Fruit fly (Drosophila melanogaster) whole organism, embryonic: ENCODE measurements around the gene PGAP2.

Experiments used
- Asciz ChIP-seq: fragments of 200-800 bp; sonication (Bioruptor generic); optimal IDR thresholded peaks from 2 replicates; lab custom pipeline; 2017; ENCODE audit warnings: missing biosample characterization, mild to moderate bottlenecking, missing genetic modification characterization, missing genetic modification reagents
- Blimp-1 ChIP-seq: fragments of 200-800 bp; sonication (Bioruptor generic); optimal IDR thresholded peaks from 3 replicates; lab custom pipeline; 2018; ENCODE audit warnings: missing biosample characterization, missing genetic modification characterization, mild to moderate bottlenecking, moderate library complexity, missing genetic modification reagents
- CG10147 ChIP-seq: fragments of 200-800 bp; sonication (Bioruptor generic); optimal IDR thresholded peaks from 2 replicates; lab custom pipeline; 2019; ENCODE audit warnings: missing biosample characterization, mild to moderate bottlenecking, missing genetic modification characterization, moderate library complexity
- CG10267 ChIP-seq: fragments of 200-800 bp; sonication (Bioruptor generic); optimal IDR thresholded peaks from 2 replicates; lab custom pipeline; 2018; ENCODE audit warnings: missing biosample characterization, mild to moderate bottlenecking, missing genetic modification characterization, moderate library complexity
- CG10959 ChIP-seq: fragments of 200-800 bp; sonication (Bioruptor generic); IDR thresholded peaks from 2 replicates; pipeline ENCODE4 v1.3.6; 2022; ENCODE audit warnings: missing biosample characterization, missing genetic modification characterization
- CG12299 ChIP-seq: fragments of 200-800 bp; sonication (Bioruptor generic); optimal IDR thresholded peaks from 2 replicates; lab custom pipeline; 2018; ENCODE audit warnings: missing biosample characterization, mild to moderate bottlenecking, missing genetic modification characterization
- CG12659 ChIP-seq: fragments of 200-800 bp; sonication (Bioruptor generic); optimal IDR thresholded peaks from 3 replicates; lab custom pipeline; 2017; ENCODE audit warnings: mild to moderate bottlenecking, missing biosample characterization, missing genetic modification reagents, missing genetic modification characterization
- CG13894 ChIP-seq: fragments of 200-800 bp; sonication (Bioruptor generic); optimal IDR thresholded peaks from 3 replicates; lab custom pipeline; 2018; ENCODE audit warnings: missing biosample characterization, mild to moderate bottlenecking, missing genetic modification characterization, moderate library complexity
- CG15514 ChIP-seq: fragments of 200-800 bp; sonication (Bioruptor generic); optimal IDR thresholded peaks from 3 replicates; lab custom pipeline; 2017; ENCODE audit warnings: missing biosample characterization, missing genetic modification characterization, mild to moderate bottlenecking, moderate library complexity, missing genetic modification reagents
- CG16779 ChIP-seq: fragments of 200-800 bp; sonication (Bioruptor generic); IDR thresholded peaks from 2 replicates; pipeline ENCODE4 v1.3.6; 2022; ENCODE audit warnings: missing biosample characterization, missing genetic modification characterization
- CG16815 ChIP-seq: fragments of 200-800 bp; sonication (Bioruptor generic); optimal IDR thresholded peaks from 3 replicates; lab custom pipeline; 2017; ENCODE audit warnings: missing biosample characterization, mild to moderate bottlenecking, missing genetic modification characterization
- CG17359 ChIP-seq: fragments of 200-800 bp; sonication (Bioruptor generic); optimal IDR thresholded peaks from 3 replicates; lab custom pipeline; 2018; ENCODE audit warnings: missing biosample characterization, mild to moderate bottlenecking, missing genetic modification characterization, moderate library complexity
- CG17612 ChIP-seq: fragments of 200-800 bp; sonication (Bioruptor generic); IDR thresholded peaks from 2 replicates; pipeline ENCODE4 v1.3.6; 2022; ENCODE audit warnings: missing biosample characterization, missing genetic modification characterization
- CG17802 ChIP-seq: fragments of 200-800 bp; sonication (Bioruptor generic); optimal IDR thresholded peaks from 2 replicates; lab custom pipeline; 2018; ENCODE audit warnings: missing biosample characterization, mild to moderate bottlenecking, missing genetic modification characterization, moderate library complexity
- CG1792 ChIP-seq: fragments of 200-800 bp; sonication (Bioruptor generic); optimal IDR thresholded peaks from 2 replicates; lab custom pipeline; 2016; ENCODE audit warnings: missing biosample characterization, missing genetic modification characterization
- CG18476 ChIP-seq: fragments of 200-800 bp; sonication (Bioruptor generic); optimal IDR thresholded peaks from 2 replicates; lab custom pipeline; 2016; ENCODE audit warnings: missing biosample characterization, mild to moderate bottlenecking, missing genetic modification characterization
- CG2120 ChIP-seq: fragments of 200-800 bp; sonication (Bioruptor generic); optimal IDR thresholded peaks from 3 replicates; lab custom pipeline; 2016; ENCODE audit warnings: missing biosample characterization, missing genetic modification characterization
- CG2199 ChIP-seq: fragments of 200-800 bp; sonication (Bioruptor generic); IDR thresholded peaks from 3 replicates; pipeline ENCODE4 v1.3.6; 2022; ENCODE audit warnings: missing biosample characterization, missing genetic modification characterization
- CG2875 ChIP-seq: fragments of 200-800 bp; sonication (Bioruptor generic); optimal IDR thresholded peaks from 2 replicates; lab custom pipeline; 2017; ENCODE audit warnings: missing biosample characterization, mild to moderate bottlenecking, missing genetic modification characterization, missing genetic modification reagents
- CG30020 ChIP-seq: fragments of 200-800 bp; optimal IDR thresholded peaks from 2 replicates; lab custom pipeline; 2019; ENCODE audit warnings: missing biosample characterization, mild to moderate bottlenecking, missing genetic modification characterization, moderate library complexity
- CG3281 ChIP-seq: fragments of 200-800 bp; sonication (Bioruptor generic); optimal IDR thresholded peaks from 3 replicates; lab custom pipeline; 2017; ENCODE audit warnings: missing biosample characterization, mild to moderate bottlenecking, missing genetic modification characterization
- CG3407 ChIP-seq: fragments of 200-800 bp; sonication (Bioruptor generic); optimal IDR thresholded peaks from 2 replicates; lab custom pipeline; 2018; ENCODE audit warnings: missing biosample characterization, mild to moderate bottlenecking, missing genetic modification characterization
- CG4730 ChIP-seq: fragments of 200-800 bp; sonication (Bioruptor generic); IDR thresholded peaks from 2 replicates; pipeline ENCODE4 v1.3.6; 2022; ENCODE audit warnings: missing biosample characterization, missing genetic modification characterization
- CG5245 ChIP-seq: fragments of 200-800 bp; sonication (Bioruptor generic); optimal IDR thresholded peaks from 3 replicates; lab custom pipeline; 2016; ENCODE audit warnings: missing biosample characterization, missing genetic modification characterization
- CG8765 ChIP-seq: fragments of 200-800 bp; sonication (Bioruptor generic); IDR thresholded peaks from 2 replicates; pipeline ENCODE4 v1.3.6; 2022; ENCODE audit warnings: missing biosample characterization, missing genetic modification characterization
- CG9437 ChIP-seq: fragments of 200-800 bp; sonication (Bioruptor generic); optimal IDR thresholded peaks from 2 replicates; lab custom pipeline; 2018; ENCODE audit warnings: missing biosample characterization, mild to moderate bottlenecking, missing genetic modification characterization
- Camta ChIP-seq: fragments of 200-800 bp; sonication (Bioruptor generic); optimal IDR thresholded peaks from 2 replicates; lab custom pipeline; 2016; ENCODE audit warnings: missing biosample characterization, missing genetic modification characterization
- CrebB ChIP-seq: fragments of 200-800 bp; sonication (Bioruptor generic); optimal IDR thresholded peaks from 3 replicates; lab custom pipeline; 2018; ENCODE audit warnings: missing biosample characterization, mild to moderate bottlenecking, missing genetic modification characterization
- D19A ChIP-seq: fragments of 200-800 bp; optimal IDR thresholded peaks from 3 replicates; lab custom pipeline; 2019; ENCODE audit warnings: missing biosample characterization, mild to moderate bottlenecking, missing genetic modification characterization, moderate library complexity
- Hr78 ChIP-seq, 2 experiments: fragments of 200-800 bp in 1 of 2; fragments of >200 bp in 1 of 2; sonication (Bioruptor generic) in 1 of 2; optimal IDR thresholded peaks; 2 replicates each; lab custom pipeline; 2017 to 2019; ENCODE audit warnings: missing biosample characterization in 2 of 2, missing genetic modification characterization in 2 of 2, mild to moderate bottlenecking in 1 of 2, moderate library complexity in 1 of 2
- Max ChIP-seq: fragments of 200-800 bp; sonication (Bioruptor generic); optimal IDR thresholded peaks from 2 replicates; lab custom pipeline; 2016; ENCODE audit warnings: missing biosample characterization, mild to moderate bottlenecking, missing genetic modification characterization
- NFAT ChIP-seq: fragments of 200-800 bp; sonication (Bioruptor generic); IDR thresholded peaks from 2 replicates; pipeline ENCODE4 v1.3.6; 2022; ENCODE audit warnings: missing biosample characterization, missing genetic modification characterization
- NK7.1 ChIP-seq: fragments of 200-800 bp; sonication (Bioruptor generic); optimal IDR thresholded peaks from 3 replicates; lab custom pipeline; 2016; ENCODE audit warnings: missing biosample characterization, missing genetic modification characterization
- Nf-YC ChIP-seq: fragments of 200-800 bp; optimal IDR thresholded peaks from 3 replicates; lab custom pipeline; 2019; ENCODE audit warnings: missing biosample characterization, mild to moderate bottlenecking, missing genetic modification characterization, moderate library complexity
- Optix ChIP-seq: fragments of 200-800 bp; sonication (Bioruptor generic); IDR thresholded peaks from 3 replicates; pipeline ENCODE4 v1.3.6; 2022; ENCODE audit warnings: missing biosample characterization, missing genetic modification characterization
- PHDP ChIP-seq: fragments of 200-800 bp; sonication (Bioruptor generic); optimal IDR thresholded peaks from 3 replicates; lab custom pipeline; 2018; ENCODE audit warnings: missing biosample characterization, mild to moderate bottlenecking, missing genetic modification characterization, moderate library complexity
- Ravus ChIP-seq: fragments of 200-800 bp; sonication (Bioruptor generic); IDR thresholded peaks from 2 replicates; pipeline ENCODE4 v1.3.6; 2022; ENCODE audit warnings: missing biosample characterization, missing genetic modification characterization
- Trl ChIP-seq, 3 experiments: fragments of >200 bp in 2 of 3; fragments of 200-800 bp in 1 of 3; sonication (Bioruptor generic) in 1 of 3; optimal IDR thresholded peaks; 2 replicates in 1 of 3; 3 replicates in 2 of 3; lab custom pipeline; 2016 to 2017; ENCODE audit warnings: missing biosample characterization in 1 of 3, missing genetic modification characterization in 1 of 3
- ab ChIP-seq: fragments of 200-800 bp; sonication (Bioruptor generic); optimal IDR thresholded peaks from 2 replicates; lab custom pipeline; 2016; ENCODE audit warnings: missing biosample characterization, missing genetic modification characterization
- danr ChIP-seq: fragments of 200-800 bp; sonication (Bioruptor generic); IDR thresholded peaks from 2 replicates; pipeline ENCODE4 v1.3.6; 2022; ENCODE audit warnings: missing biosample characterization, missing genetic modification characterization
- dati ChIP-seq: fragments of 200-800 bp; sonication (Bioruptor generic); IDR thresholded peaks from 2 replicates; pipeline ENCODE4 v1.3.6; 2022; ENCODE audit warnings: missing biosample characterization, missing genetic modification characterization
- lab ChIP-seq: fragments of 200-800 bp; sonication (Bioruptor generic); optimal IDR thresholded peaks from 3 replicates; lab custom pipeline; 2017; ENCODE audit warnings: missing biosample characterization, missing genetic modification characterization, mild to moderate bottlenecking, moderate library complexity, missing genetic modification reagents
- onecut ChIP-seq: fragments of 200-800 bp; sonication (Bioruptor generic); IDR thresholded peaks from 2 replicates; pipeline ENCODE4 v1.3.6; 2022; ENCODE audit warnings: missing biosample characterization, missing genetic modification characterization
- pfk ChIP-seq: fragments of 200-800 bp; sonication (Bioruptor generic); optimal IDR thresholded peaks from 2 replicates; lab custom pipeline; 2018; ENCODE audit warnings: missing biosample characterization, mild to moderate bottlenecking, missing genetic modification characterization, moderate library complexity
- repo ChIP-seq: fragments of 200-800 bp; sonication (Bioruptor generic); optimal IDR thresholded peaks from 2 replicates; lab custom pipeline; 2016; ENCODE audit warnings: missing biosample characterization, missing genetic modification characterization
- sob ChIP-seq: fragments of 200-800 bp; sonication (Bioruptor generic); IDR thresholded peaks from 2 replicates; pipeline ENCODE4 v1.3.6; 2022; ENCODE audit warnings: missing biosample characterization, missing genetic modification characterization
- trem ChIP-seq: fragments of 200-800 bp; optimal IDR thresholded peaks from 3 replicates; lab custom pipeline; 2019; ENCODE audit warnings: missing biosample characterization, mild to moderate bottlenecking, missing genetic modification characterization, moderate library complexity
- unpg ChIP-seq: fragments of 200-800 bp; sonication (Bioruptor generic); optimal IDR thresholded peaks from 3 replicates; lab custom pipeline; 2018; ENCODE audit warnings: missing biosample characterization, mild to moderate bottlenecking, missing genetic modification characterization, moderate library complexity
- zen2 ChIP-seq: fragments of 200-800 bp; sonication (Bioruptor generic); IDR thresholded peaks from 3 replicates; pipeline ENCODE4 v1.3.6; 2022; ENCODE audit warnings: missing biosample characterization, missing genetic modification characterization; ENCODE audit not compliant: partially characterized antibody

Gene PGAP2

dm6 chr2L:857897-858517, 38.7 kb upstream of the PGAP2 start (continued):
- no peak for TF ChIP-seq NFAT (GFP tag; lab: Robert Waterston, UW)
- TF ChIP-seq Optix (GFP tag; lab: Robert Waterston, UW) = peak; percentile 53; the same call in 2 of the 3 replicates
- TF ChIP-seq Max = no peak
- peak; percentile 16 for TF ChIP-seq CrebB (tag; lab: Kevin White, UChicago)
- no peak for TF ChIP-seq dati (GFP tag; lab: Robert Waterston, UW)
- TF ChIP-seq CG2875 (GFP tag; lab: Kevin White, UChicago) = peak; percentile 25
- no peak for TF ChIP-seq CG3281 (GFP tag; lab: Kevin White, UChicago)
- TF ChIP-seq CG15514 (GFP tag; lab: Kevin White, UChicago) = peak; percentile 13
- TF ChIP-seq CG18476 (GFP tag; lab: Kevin White, UChicago) = no peak
- TF ChIP-seq sob (GFP tag; lab: Robert Waterston, UW) = no peak
- peak; percentile 65 for TF ChIP-seq CG2120 (GFP tag; lab: Kevin White, UChicago)
- TF ChIP-seq trem = no peak
- TF ChIP-seq CG16779 (GFP tag; lab: Robert Waterston, UW) = no peak
- TF ChIP-seq D19A (tag; lab: Kevin White, UChicago) = peak; percentile 16
- TF ChIP-seq CG12659 (GFP tag; lab: Kevin White, UChicago) = peak; percentile 62
- TF ChIP-seq CG8765 (GFP tag; lab: Robert Waterston, UW) = no peak
- TF ChIP-seq Blimp-1 (GFP tag; lab: Kevin White, UChicago) = peak; percentile 55
- TF ChIP-seq zen2 = no peak
- TF ChIP-seq ab (GFP tag; lab: Kevin White, UChicago) = no peak
- TF ChIP-seq CG1792 = no peak
- peak; percentile 44 for TF ChIP-seq Camta (GFP tag; lab: Kevin White, UChicago)
- TF ChIP-seq Asciz = peak; percentile 45
- no peak for TF ChIP-seq CG17802 (tag; lab: Kevin White, UChicago)
- TF ChIP-seq unpg = peak; percentile 55
- TF ChIP-seq pfk (GFP tag; lab: Kevin White, UChicago) = no peak
- no peak for TF ChIP-seq CG10959 (GFP tag; lab: Robert Waterston, UW)
- TF ChIP-seq CG17612 (GFP tag; lab: Robert Waterston, UW) = no peak
- TF ChIP-seq CG16815 = no peak
- TF ChIP-seq danr = peak; percentile 39
- no peak for TF ChIP-seq Trl (optimal IDR thresholded peaks at IDR 0.05; lab: Kevin White, UChicago)
- TF ChIP-seq Trl (GFP tag; optimal IDR thresholded peaks at IDR 0.05; lab: Kevin White, UChicago) = peak; percentile 33
- TF ChIP-seq CG4730 = peak; percentile 53; the same call in 1 of the 2 replicates
- no peak for TF ChIP-seq CG10147 (GFP tag; lab: Kevin White, UChicago)
- TF ChIP-seq onecut (GFP tag; lab: Robert Waterston, UW) = 0 out of 2 replicates have a peak, but pooled peaks have one; percentile 13
- TF ChIP-seq Nf-YC (tag; lab: Kevin White, UChicago) = no peak
- TF ChIP-seq CG10267 (tag; lab: Kevin White, UChicago) = peak; percentile 41
- TF ChIP-seq CG5245 (GFP tag; lab: Kevin White, UChicago) = no peak
- TF ChIP-seq lab (GFP tag; lab: Kevin White, UChicago) = peak; percentile 65
- TF ChIP-seq CG13894 (tag; lab: Kevin White, UChicago) = no peak
- TF ChIP-seq CG30020 (tag; lab: Kevin White, UChicago) = no peak
- no peak for TF ChIP-seq repo (GFP tag; lab: Kevin White, UChicago)
- TF ChIP-seq Hr78 (GFP tag; optimal IDR thresholded peaks at IDR 0.05; lab: Kevin White, UChicago) = peak in 1 of 2 experiments; percentile 92
- TF ChIP-seq PHDP (tag; lab: Kevin White, UChicago) = peak; percentile 63
- TF ChIP-seq CG17359 (tag; lab: Kevin White, UChicago) = peak; percentile 67
- peak; percentile 9 for TF ChIP-seq CG9437 (GFP tag; lab: Kevin White, UChicago)
- no peak for TF ChIP-seq CG2199 (GFP tag; lab: Robert Waterston, UW)
- peak; percentile 8 for TF ChIP-seq NK7.1 (GFP tag; lab: Kevin White, UChicago)
- no peak for TF ChIP-seq CG12299 (tag; lab: Kevin White, UChicago)
- TF ChIP-seq CG3407 (GFP tag; lab: Kevin White, UChicago) = peak; percentile 48
- TF ChIP-seq Ravus (GFP tag; lab: Robert Waterston, UW) = no peak
